Fruit fly (Drosophila melanogaster) whole organism, pupa: Measurements from ENCODE around the gene CG11374.

Source experiments
- CG10348 ChIP-seq: fragments of 200-800 bp; sonication (Bioruptor generic); IDR thresholded peaks from 2 replicates; pipeline ENCODE4 v1.3.6; 2022; ENCODE audit warnings: missing biosample characterization, missing genetic modification characterization
- CG12605 ChIP-seq: fragments of 200-800 bp; sonication (Bioruptor generic); IDR thresholded peaks from 2 replicates; pipeline ENCODE4 v1.3.6; 2022; ENCODE audit warnings: missing biosample characterization, missing genetic modification characterization
- CG13204 ChIP-seq: fragments of 200-800 bp; sonication (Bioruptor generic); optimal IDR thresholded peaks from 2 replicates; lab custom pipeline; 2018; ENCODE audit warnings: missing biosample characterization, mild to moderate bottlenecking, missing genetic modification characterization, moderate library complexity
- CG14655 ChIP-seq: fragments of 200-800 bp; sonication (Bioruptor generic); optimal IDR thresholded peaks from 3 replicates; lab custom pipeline; 2017; ENCODE audit warnings: mild to moderate bottlenecking, missing biosample characterization, missing genetic modification reagents, missing genetic modification characterization
- CG15710 ChIP-seq: fragments of 200-800 bp; sonication (Bioruptor generic); optimal IDR thresholded peaks from 2 replicates; lab custom pipeline; 2018; ENCODE audit warnings: missing biosample characterization, mild to moderate bottlenecking, missing genetic modification characterization, moderate library complexity
- CG17806 ChIP-seq: fragments of 200-800 bp; sonication (Bioruptor generic); optimal IDR thresholded peaks from 2 replicates; lab custom pipeline; 2018; ENCODE audit warnings: missing biosample characterization, mild to moderate bottlenecking, missing genetic modification characterization, moderate library complexity
- CG32121 ChIP-seq: fragments of 200-800 bp; sonication (Bioruptor generic); IDR thresholded peaks from 2 replicates; pipeline ENCODE4 v1.3.6; 2022; ENCODE audit warnings: missing biosample characterization, missing genetic modification characterization
- CG34367 ChIP-seq: fragments of 200-800 bp; sonication (Bioruptor generic); optimal IDR thresholded peaks from 2 replicates; lab custom pipeline; 2018; ENCODE audit warnings: missing biosample characterization, mild to moderate bottlenecking, missing genetic modification characterization
- CG4496 ChIP-seq: fragments of 200-800 bp; sonication (Bioruptor generic); IDR thresholded peaks from 3 replicates; pipeline ENCODE4 v1.3.6; 2022; ENCODE audit warnings: missing biosample characterization, missing genetic modification characterization
- CG8159 ChIP-seq: fragments of 200-800 bp; sonication (Bioruptor generic); optimal IDR thresholded peaks from 3 replicates; lab custom pipeline; 2018; ENCODE audit warnings: missing biosample characterization, mild to moderate bottlenecking, missing genetic modification characterization, moderate library complexity
- CG8301 ChIP-seq: fragments of 200-800 bp; sonication (Bioruptor generic); optimal IDR thresholded peaks from 2 replicates; lab custom pipeline; 2018; ENCODE audit warnings: missing biosample characterization, mild to moderate bottlenecking, missing genetic modification characterization
- CG9948 ChIP-seq: fragments of 200-800 bp; sonication (Bioruptor generic); optimal IDR thresholded peaks from 2 replicates; lab custom pipeline; 2018; ENCODE audit warnings: missing biosample characterization, mild to moderate bottlenecking, missing genetic modification characterization, moderate library complexity
- D1 ChIP-seq: fragments of 200-800 bp; sonication (Bioruptor generic); optimal IDR thresholded peaks from 2 replicates; lab custom pipeline; 2018; ENCODE audit warnings: missing biosample characterization, mild to moderate bottlenecking, missing genetic modification characterization, moderate library complexity
- EcR ChIP-seq: fragments of 200-800 bp; sonication (Bioruptor generic); optimal IDR thresholded peaks from 3 replicates; lab custom pipeline; 2019; ENCODE audit warnings: missing biosample characterization, missing genetic modification characterization, mild to moderate bottlenecking, moderate library complexity, missing genetic modification reagents
- Ets98B ChIP-seq: fragments of 200-800 bp; sonication (Bioruptor generic); IDR thresholded peaks from 2 replicates; pipeline ENCODE4 v1.3.6; 2022; ENCODE audit warnings: missing biosample characterization, missing genetic modification characterization
- Pif1A ChIP-seq: fragments of 200-800 bp; sonication (Bioruptor generic); optimal IDR thresholded peaks from 3 replicates; lab custom pipeline; 2016; ENCODE audit warnings: missing biosample characterization, missing genetic modification characterization
- Pif1B ChIP-seq: fragments of 200-800 bp; sonication (Bioruptor generic); optimal IDR thresholded peaks from 3 replicates; lab custom pipeline; 2016; ENCODE audit warnings: missing biosample characterization, missing genetic modification characterization
- Snoo ChIP-seq: fragments of 200-800 bp; sonication (Bioruptor generic); optimal IDR thresholded peaks from 3 replicates; lab custom pipeline; 2017; ENCODE audit warnings: missing biosample characterization, mild to moderate bottlenecking, missing genetic modification characterization, inconsistent platforms
- fd96Ca ChIP-seq: fragments of 200-800 bp; sonication (Bioruptor generic); IDR thresholded peaks from 3 replicates; pipeline ENCODE4 v1.3.6; 2022; ENCODE audit warnings: missing biosample characterization, missing genetic modification characterization
- gl ChIP-seq: fragments of 200-800 bp; sonication (Bioruptor generic); optimal IDR thresholded peaks from 2 replicates; lab custom pipeline; 2018; ENCODE audit warnings: missing biosample characterization, mild to moderate bottlenecking, missing genetic modification characterization
- rn ChIP-seq: fragments of 200-800 bp; sonication (Bioruptor generic); IDR thresholded peaks from 2 replicates; pipeline ENCODE4 v1.3.6; 2022; ENCODE audit warnings: missing biosample characterization, missing genetic modification characterization

CG11374 gene

DNA sequence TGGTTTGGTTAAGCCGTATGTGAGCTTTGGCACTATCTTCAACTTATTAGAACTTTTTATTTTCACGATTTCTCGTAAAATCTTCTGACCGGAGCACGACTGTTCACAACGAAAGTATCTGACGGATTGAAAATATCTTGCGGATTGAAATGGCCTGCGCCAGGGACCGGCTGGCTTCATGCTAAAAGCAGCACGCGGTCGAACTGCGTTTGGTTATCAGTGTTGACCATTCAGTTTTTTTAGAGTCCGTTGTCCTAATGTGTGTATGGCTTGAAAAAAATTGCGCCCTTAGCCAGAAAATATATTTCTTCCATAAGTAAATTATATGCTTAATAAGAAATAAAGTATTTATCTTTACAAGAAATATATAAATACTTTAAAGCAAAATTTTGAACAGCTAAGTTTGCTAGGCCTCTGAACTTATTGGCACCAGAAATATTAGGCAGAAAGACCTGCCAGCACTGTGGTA lies 11.1 kb downstream of the CG11374 start, which contains the start of gene net:
Gene net (minus strand): TSS at position 133 of the 469 bp plus-strand sequence.
- TF ChIP-seq Snoo (tag; lab: Kevin White, UChicago): peak; percentile 71
- no peak for TF ChIP-seq CG13204
- peak; percentile 61 for TF ChIP-seq CG17806 (tag; lab: Kevin White, UChicago)
- no peak for TF ChIP-seq fd96Ca (GFP tag; lab: Robert Waterston, UW)
- TF ChIP-seq CG15710: peak; percentile 79
- no peak for TF ChIP-seq gl (tag; lab: Kevin White, UChicago)
- peak; percentile 76 for TF ChIP-seq CG14655 (GFP tag; lab: Kevin White, UChicago)
- peak; percentile 75 for TF ChIP-seq CG8159 (tag; lab: Kevin White, UChicago)
- no peak for TF ChIP-seq CG10348 (GFP tag; lab: Robert Waterston, UW)
- no peak for TF ChIP-seq rn
- peak; percentile 54 for TF ChIP-seq EcR
- TF ChIP-seq Pif1A (GFP tag; lab: Kevin White, UChicago): peak; percentile 66
- peak; percentile 59 for TF ChIP-seq CG34367 (tag; lab: Kevin White, UChicago)
- peak; percentile 72 for TF ChIP-seq CG8301
- peak; percentile 60 for TF ChIP-seq Pif1B (GFP tag; lab: Kevin White, UChicago)
- peak; percentile 67 for TF ChIP-seq CG9948 (tag; lab: Kevin White, UChicago)
- TF ChIP-seq CG12605 (GFP tag; lab: Robert Waterston, UW): no peak
- no peak; the same call in 1 of the 2 replicates for TF ChIP-seq Ets98B (GFP tag; lab: Robert Waterston, UW)
- peak; percentile 70 for TF ChIP-seq CG4496
- TF ChIP-seq D1 (tag; lab: Kevin White, UChicago): peak; percentile 13
- TF ChIP-seq CG32121 (GFP tag; lab: Robert Waterston, UW): peak; percentile 66

DNA sequence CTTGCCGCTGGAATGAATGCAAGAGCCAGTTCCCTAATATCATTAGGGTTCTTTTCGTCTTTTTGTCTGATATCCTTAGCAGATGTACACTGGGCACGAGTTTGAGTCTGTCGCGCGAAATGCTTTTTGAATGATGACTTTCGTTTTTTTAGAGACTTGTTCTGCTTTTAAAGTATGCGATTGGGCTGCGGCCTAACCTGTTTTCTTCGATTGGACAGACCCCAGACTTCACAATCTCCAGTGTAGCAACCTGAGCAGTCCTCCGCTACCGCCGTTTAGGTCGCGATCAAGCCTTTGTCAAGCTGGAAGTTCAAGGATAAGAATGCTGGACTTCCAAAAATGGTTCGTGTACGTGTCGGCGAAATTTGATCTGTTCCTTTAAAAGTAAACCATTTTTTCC lies 12.4 kb downstream of the CG11374 start:
- TF ChIP-seq EcR (peak; percentile 38), CG9948 (tag; lab: Kevin White, UChicago) (no peak)

DNA sequence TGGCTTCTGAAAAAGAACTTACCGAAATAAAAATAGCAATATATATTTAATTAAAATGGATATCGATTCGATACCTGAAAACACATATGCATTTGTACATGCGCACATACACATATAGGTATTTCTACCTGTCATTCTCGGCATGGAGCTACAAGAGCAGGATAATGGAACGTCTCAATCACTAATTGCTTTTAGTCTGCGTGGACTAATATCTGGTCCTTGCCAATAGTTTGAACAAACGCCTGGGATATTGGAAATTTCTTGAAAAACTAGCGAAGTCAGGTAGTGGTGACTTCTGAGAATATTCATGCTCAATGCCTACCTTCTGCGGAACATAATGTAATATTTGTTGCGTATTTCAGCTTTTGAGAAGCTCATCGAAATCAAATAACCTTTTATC lies 13.0 kb downstream of the CG11374 start:
- no peak for TF ChIP-seq Snoo (tag; lab: Kevin White, UChicago)
- TF ChIP-seq CG14655 (GFP tag; lab: Kevin White, UChicago): no peak
- no peak for TF ChIP-seq CG8301
- TF ChIP-seq CG34367 (tag; lab: Kevin White, UChicago): no peak
- TF ChIP-seq CG4496: no peak
- no peak for TF ChIP-seq Ets98B (GFP tag; lab: Robert Waterston, UW)
- TF ChIP-seq CG8159 (tag; lab: Kevin White, UChicago): no peak
- no peak for TF ChIP-seq CG17806 (tag; lab: Kevin White, UChicago)
- TF ChIP-seq CG9948 (tag; lab: Kevin White, UChicago): no peak
- TF ChIP-seq gl (tag; lab: Kevin White, UChicago): no peak
- no peak for TF ChIP-seq CG12605 (GFP tag; lab: Robert Waterston, UW)
- no peak for TF ChIP-seq CG13204
- no peak for TF ChIP-seq Pif1B (GFP tag; lab: Kevin White, UChicago)
- TF ChIP-seq EcR: no peak
- no peak for TF ChIP-seq fd96Ca (GFP tag; lab: Robert Waterston, UW)
- TF ChIP-seq CG15710: no peak
- TF ChIP-seq, all 21 proteins: peak for 0

DNA sequence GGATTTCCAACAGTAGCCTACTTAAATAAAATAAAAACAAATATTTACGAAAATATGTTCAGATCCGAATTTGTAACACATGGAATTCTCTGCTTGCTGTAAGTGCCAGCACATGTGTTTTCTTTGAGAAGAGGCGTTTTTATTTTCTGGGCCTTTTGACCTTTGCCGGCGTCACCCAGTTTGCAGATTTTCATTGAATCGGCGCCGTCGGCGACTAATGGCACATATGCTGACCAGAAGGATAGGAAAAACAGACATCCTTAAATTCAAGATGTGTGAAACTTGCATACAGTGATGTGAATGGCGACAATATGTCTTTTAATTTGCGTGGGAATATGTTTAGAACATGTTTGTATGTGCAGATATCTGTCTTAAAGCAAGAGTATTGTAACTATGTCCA lies 13.9 kb downstream of the CG11374 start:
- TF ChIP-seq CG13204 (no peak), CG8159 (tag; lab: Kevin White, UChicago) (no peak), gl (tag; lab: Kevin White, UChicago) (no peak)

DNA sequence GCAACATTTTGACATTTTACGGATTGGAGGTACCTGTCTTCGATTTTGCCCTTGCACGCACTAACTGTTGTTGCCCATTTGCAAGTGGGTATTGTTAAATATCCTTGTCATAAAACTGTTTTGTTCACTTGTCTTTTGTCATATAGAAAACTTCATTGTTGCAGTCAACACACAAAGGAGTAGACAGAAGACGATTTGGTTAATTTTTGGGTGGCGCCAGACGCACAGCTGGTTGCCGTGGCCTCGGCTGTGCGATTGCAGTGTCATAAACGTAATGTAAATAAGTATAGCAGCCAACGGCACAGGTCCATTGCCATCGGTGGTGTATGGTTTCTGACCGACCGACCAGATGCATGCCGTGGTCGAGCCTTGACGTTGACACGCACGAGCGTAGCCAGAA lies 15.2 kb downstream of the CG11374 start:
- TF ChIP-seq CG14655 (GFP tag; lab: Kevin White, UChicago) (no peak), CG32121 (GFP tag; lab: Robert Waterston, UW) (no peak), Pif1B (GFP tag; lab: Kevin White, UChicago) (no peak), CG8301 (no peak), CG34367 (tag; lab: Kevin White, UChicago) (no peak), CG4496 (no peak), gl (tag; lab: Kevin White, UChicago) (no peak), CG12605 (GFP tag; lab: Robert Waterston, UW) (no peak), CG10348 (GFP tag; lab: Robert Waterston, UW) (no peak), Ets98B (GFP tag; lab: Robert Waterston, UW) (no peak), Snoo (tag; lab: Kevin White, UChicago) (no peak)

DNA sequence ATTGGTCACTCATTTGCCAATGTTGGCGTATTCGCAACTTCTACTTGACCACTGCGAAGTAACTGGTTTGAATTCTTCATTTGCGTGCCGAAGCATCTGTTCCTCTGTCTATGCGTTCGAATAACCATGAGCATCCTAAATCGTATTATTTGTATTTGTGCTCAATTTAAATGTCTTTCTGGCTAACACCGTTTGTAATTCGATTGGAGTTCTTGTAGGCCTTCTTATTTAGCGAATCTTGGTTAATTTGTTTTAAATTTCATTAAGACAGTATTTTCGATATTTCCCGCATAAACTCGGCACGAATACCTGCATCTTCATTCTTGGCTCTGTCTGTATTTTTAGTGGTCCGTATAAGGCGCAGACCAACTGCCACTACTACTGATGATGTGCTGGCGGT lies 15.7 kb downstream of the CG11374 start:
- TF ChIP-seq CG15710: peak; percentile 90
- TF ChIP-seq CG32121 (GFP tag; lab: Robert Waterston, UW): no peak
- TF ChIP-seq Pif1A (GFP tag; lab: Kevin White, UChicago): peak; percentile 81
- TF ChIP-seq CG4496: peak; percentile 80
- no peak for TF ChIP-seq rn
- TF ChIP-seq gl (tag; lab: Kevin White, UChicago): peak; percentile 82
- TF ChIP-seq CG8159 (tag; lab: Kevin White, UChicago): peak; percentile 87
- TF ChIP-seq CG13204: no peak
- peak; percentile 87 for TF ChIP-seq CG17806 (tag; lab: Kevin White, UChicago)
- TF ChIP-seq fd96Ca (GFP tag; lab: Robert Waterston, UW): no peak; the same call in 2 of the 3 replicates
- peak; percentile 90 for TF ChIP-seq CG14655 (GFP tag; lab: Kevin White, UChicago)
- TF ChIP-seq CG8301: peak; percentile 86
- TF ChIP-seq CG10348 (GFP tag; lab: Robert Waterston, UW): no peak
- TF ChIP-seq Pif1B (GFP tag; lab: Kevin White, UChicago): peak; percentile 87
- TF ChIP-seq Ets98B (GFP tag; lab: Robert Waterston, UW): peak; percentile 43; the same call in 1 of the 2 replicates
- TF ChIP-seq CG12605 (GFP tag; lab: Robert Waterston, UW): no peak
- peak; percentile 78 for TF ChIP-seq CG9948 (tag; lab: Kevin White, UChicago)
- TF ChIP-seq CG34367 (tag; lab: Kevin White, UChicago): peak; percentile 87
- TF ChIP-seq Snoo (tag; lab: Kevin White, UChicago): peak; percentile 71
- peak; percentile 44 for TF ChIP-seq EcR
- TF ChIP-seq D1 (tag; lab: Kevin White, UChicago): peak; percentile 57
